Fruit fly (Drosophila melanogaster): ENCODE results near the gene eys.

DNA sequence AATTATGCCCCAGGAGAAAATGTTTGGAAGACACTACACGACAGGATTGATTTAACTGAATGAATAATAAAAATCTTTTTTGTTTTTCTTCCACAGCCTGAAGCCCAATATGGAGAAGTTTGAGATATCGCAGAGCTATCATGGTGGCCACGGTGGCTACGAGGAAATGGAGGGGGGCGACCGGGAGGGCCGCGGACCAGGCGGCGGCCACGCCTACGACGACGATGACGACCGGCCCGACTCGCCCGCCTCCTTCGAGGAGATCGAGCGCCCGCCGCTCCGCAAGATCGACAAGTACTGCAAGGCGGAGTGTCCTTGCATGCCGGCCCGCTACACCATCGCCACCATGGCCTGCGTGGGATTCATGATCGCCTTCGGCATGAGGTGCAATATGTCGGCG is 93.2 kb downstream of the eys start:
- TF ChIP-seq h (optimal IDR thresholded peaks at IDR 0.05) (no peak), psq (optimal IDR thresholded peaks at IDR 0.05) (no peak), ttk (optimal IDR thresholded peaks at IDR 0.05) (no peak), Sin3A (optimal IDR thresholded peaks at IDR 0.05) (no peak), Myc (optimal IDR thresholded peaks at IDR 0.05) (no peak), insv (optimal IDR thresholded peaks at IDR 0.05) (no peak)
